Worm (Caenorhabditis elegans) whole organism, L1 larva: ENCODE data around the gene F02C12.3.
A peak's percentile ranks its signal among the peaks of the same experiment; 100 is the strongest.

Source experiments
- C04F5.9 ChIP-seq: sonication (generic microtip); optimal IDR thresholded peaks from 2 replicates; lab custom pipeline; 2016; ENCODE audit warnings: missing genetic modification characterization, missing compliant biosample characterization
- F16B12.6 ChIP-seq: fragments of 150-350 bp; optimal IDR thresholded peaks from 2 replicates; lab custom pipeline; 2014; ENCODE audit warnings: missing biosample characterization, missing genetic modification characterization
- aha-1 ChIP-seq: fragments of 150-350 bp; optimal IDR thresholded peaks from 2 replicates; lab custom pipeline; 2014; ENCODE audit warnings: missing biosample characterization, missing genetic modification characterization
- aly-2 ChIP-seq: fragments of 150-350 bp; optimal IDR thresholded peaks from 2 replicates; lab custom pipeline; 2014; ENCODE audit warnings: missing biosample characterization, missing genetic modification characterization
- ama-1 ChIP-seq: fragments of 150-350 bp; optimal IDR thresholded peaks from 2 replicates; lab custom pipeline; 2014
- blmp-1 ChIP-seq: fragments of 150-350 bp; optimal IDR thresholded peaks from 2 replicates; lab custom pipeline; 2014; ENCODE audit warnings: missing biosample characterization, missing genetic modification characterization
- ceh-82 ChIP-seq, 3 experiments: fragments of 150-350 bp in 1 of 3; sonication (generic microtip) in 2 of 3; optimal IDR thresholded peaks; 2 replicates each; lab custom pipeline; 2014 to 2017; ENCODE audit warnings: missing biosample characterization in 3 of 3, missing genetic modification characterization in 3 of 3
- ces-1 ChIP-seq: fragments of 150-350 bp; optimal IDR thresholded peaks from 2 replicates; lab custom pipeline; 2014; ENCODE audit warnings: missing biosample characterization, missing genetic modification reagents, missing genetic modification characterization
- dsc-1 ChIP-seq: sonication (generic microtip); optimal IDR thresholded peaks from 2 replicates; lab custom pipeline; 2016; ENCODE audit warnings: mild to moderate bottlenecking, missing genetic modification characterization, missing compliant biosample characterization
- efl-1 ChIP-seq, 4 experiments: fragments of 150-350 bp; optimal IDR thresholded peaks in 3 of 4; peaks in 1 of 4; 1 replicate in 1 of 4; 2 replicates in 3 of 4; lab custom pipeline; 2014; ENCODE audit warnings: missing biosample characterization in 2 of 4, missing genetic modification characterization in 2 of 4, missing genetic modification reagents in 2 of 4
- egl-27 ChIP-seq, 2 experiments: fragments of 150-350 bp in 1 of 2; sonication (generic microtip); optimal IDR thresholded peaks; 3 replicates each; lab custom pipeline; 2017 to 2018; ENCODE audit warnings: missing biosample characterization in 2 of 2, missing genetic modification characterization in 2 of 2, missing genetic modification reagents in 2 of 2
- elt-2 ChIP-seq: sonication (generic microtip); optimal IDR thresholded peaks from 2 replicates; lab custom pipeline; 2016; ENCODE audit warnings: missing genetic modification characterization, mild to moderate bottlenecking, inconsistent platforms, missing compliant biosample characterization, missing genetic modification reagents
- elt-3 ChIP-seq, 6 experiments: fragments of 150-350 bp in 1 of 6; sonication (generic microtip); optimal IDR thresholded peaks; 2 replicates each; lab custom pipeline; 2017 to 2018; ENCODE audit warnings: missing biosample characterization in 6 of 6, missing genetic modification characterization in 6 of 6, inconsistent platforms in 1 of 6
- ets-5 ChIP-seq: fragments of 200-800 bp; sonication (Bioruptor generic); IDR thresholded peaks from 2 replicates; pipeline ENCODE4 v1.3.6; 2022; ENCODE audit warnings: missing genetic modification characterization, missing compliant biosample characterization
- fkh-10 ChIP-seq: sonication (generic microtip); optimal IDR thresholded peaks from 2 replicates; lab custom pipeline; 2017; ENCODE audit warnings: missing biosample characterization, missing genetic modification reagents, missing genetic modification characterization
- fkh-4 ChIP-seq: sonication (generic microtip); optimal IDR thresholded peaks from 2 replicates; lab custom pipeline; 2016; ENCODE audit warnings: missing compliant biosample characterization, missing genetic modification characterization, borderline replicate concordance
- fkh-8 ChIP-seq: sonication (generic microtip); optimal IDR thresholded peaks from 2 replicates; lab custom pipeline; 2016; ENCODE audit warnings: mild to moderate bottlenecking, missing genetic modification characterization, missing compliant biosample characterization
- fos-1 ChIP-seq: fragments of 150-350 bp; optimal IDR thresholded peaks from 2 replicates; lab custom pipeline; 2014; ENCODE audit warnings: missing biosample characterization, missing genetic modification characterization
- hlh-17 ChIP-seq: fragments of 200-800 bp; sonication (Bioruptor generic); optimal IDR thresholded peaks from 2 replicates; lab custom pipeline; 2018; ENCODE audit warnings: missing genetic modification characterization, mild to moderate bottlenecking, missing compliant biosample characterization, moderate library complexity, borderline replicate concordance
- hpl-2 ChIP-seq: fragments of 150-350 bp; optimal IDR thresholded peaks from 2 replicates; lab custom pipeline; 2014; ENCODE audit warnings: missing biosample characterization, missing genetic modification reagents, missing genetic modification characterization
- isw-1 ChIP-seq: fragments of 200-800 bp; sonication (Bioruptor generic); IDR thresholded peaks from 2 replicates; pipeline ENCODE4 v1.3.6; 2022; ENCODE audit warnings: missing genetic modification characterization, missing compliant biosample characterization
- lin-14 ChIP-seq: fragments of 200-800 bp; sonication (Bioruptor generic); optimal IDR thresholded peaks from 2 replicates; lab custom pipeline; 2018; ENCODE audit warnings: mild to moderate bottlenecking, missing genetic modification characterization, moderate library complexity, missing compliant biosample characterization
- lin-15B ChIP-seq: fragments of 150-350 bp; sonication (generic microtip); optimal IDR thresholded peaks from 3 replicates; lab custom pipeline; 2014; ENCODE audit warnings: missing biosample characterization, missing genetic modification characterization
- lin-39 ChIP-seq: fragments of 150-350 bp; optimal IDR thresholded peaks from 2 replicates; lab custom pipeline; 2014; ENCODE audit warnings: missing biosample characterization, missing genetic modification reagents, missing genetic modification characterization
- mab-9 ChIP-seq: fragments of 200-800 bp; sonication (Bioruptor generic); IDR thresholded peaks from 2 replicates; pipeline ENCODE4 v1.3.6; 2022; ENCODE audit warnings: missing genetic modification reagents, missing genetic modification characterization, missing compliant biosample characterization
- nhr-11 ChIP-seq: fragments of 150-350 bp; optimal IDR thresholded peaks from 2 replicates; lab custom pipeline; 2014; ENCODE audit warnings: missing biosample characterization, missing genetic modification characterization
- nhr-12 ChIP-seq: sonication (generic microtip); optimal IDR thresholded peaks from 2 replicates; lab custom pipeline; 2017; ENCODE audit warnings: missing biosample characterization, missing genetic modification characterization
- nhr-20 ChIP-seq: sonication (generic microtip); optimal IDR thresholded peaks from 2 replicates; lab custom pipeline; 2016; ENCODE audit warnings: mild to moderate bottlenecking, missing genetic modification characterization, missing compliant biosample characterization
- nhr-47 ChIP-seq: sonication (generic microtip); optimal IDR thresholded peaks from 2 replicates; lab custom pipeline; 2016; ENCODE audit warnings: mild to moderate bottlenecking, missing genetic modification characterization, moderate library complexity, missing compliant biosample characterization
- nhr-76 ChIP-seq: sonication (generic microtip); optimal IDR thresholded peaks from 2 replicates; lab custom pipeline; 2017; ENCODE audit warnings: missing biosample characterization, missing genetic modification characterization
- nhr-85 ChIP-seq: sonication (generic microtip); peaks from one replicate; lab custom pipeline; 2016; ENCODE audit warnings: missing genetic modification characterization, inconsistent platforms, missing compliant biosample characterization
- pqm-1 ChIP-seq: sonication (generic microtip); optimal IDR thresholded peaks from 3 replicates; lab custom pipeline; 2017; ENCODE audit warnings: missing biosample characterization, missing genetic modification characterization
- rnt-1 ChIP-seq: sonication (generic microtip); optimal IDR thresholded peaks from 2 replicates; lab custom pipeline; 2016; ENCODE audit warnings: mild to moderate bottlenecking, missing genetic modification characterization, moderate library complexity, missing compliant biosample characterization
- skn-1 ChIP-seq: fragments of 150-350 bp; optimal IDR thresholded peaks from 2 replicates; lab custom pipeline; 2014; ENCODE audit warnings: missing biosample characterization, missing genetic modification characterization
- sox-4 ChIP-seq: sonication (generic microtip); optimal IDR thresholded peaks from 2 replicates; lab custom pipeline; 2016; ENCODE audit warnings: missing genetic modification characterization, missing compliant biosample characterization
- sup-37 ChIP-seq: fragments of 200-800 bp; sonication (Bioruptor generic); optimal IDR thresholded peaks from 2 replicates; lab custom pipeline; 2018; ENCODE audit warnings: mild to moderate bottlenecking, missing genetic modification characterization, missing compliant biosample characterization
- swsn-7 ChIP-seq: sonication (generic microtip); optimal IDR thresholded peaks from 2 replicates; lab custom pipeline; 2016; ENCODE audit warnings: missing genetic modification characterization, missing compliant biosample characterization
- tbx-2 ChIP-seq: sonication (generic microtip); optimal IDR thresholded peaks from 2 replicates; lab custom pipeline; 2016; ENCODE audit warnings: missing genetic modification characterization, missing compliant biosample characterization
- tlp-1 ChIP-seq: fragments of 150-350 bp; optimal IDR thresholded peaks from 2 replicates; lab custom pipeline; 2014; ENCODE audit warnings: missing biosample characterization, missing genetic modification characterization
- unc-86 ChIP-seq: sonication (generic microtip); optimal IDR thresholded peaks from 2 replicates; lab custom pipeline; 2016; ENCODE audit warnings: missing genetic modification characterization, missing compliant biosample characterization
- unc-98 ChIP-seq: fragments of 200-800 bp; sonication (Bioruptor generic); IDR thresholded peaks from 2 replicates; pipeline ENCODE4 v1.3.6; 2022; ENCODE audit warnings: missing genetic modification characterization, missing compliant biosample characterization
- xbp-1 ChIP-seq: sonication (generic microtip); optimal IDR thresholded peaks from 2 replicates; lab custom pipeline; 2016; ENCODE audit warnings: missing genetic modification characterization, missing compliant biosample characterization
- zag-1 ChIP-seq: fragments of 150-350 bp; optimal IDR thresholded peaks from 2 replicates; lab custom pipeline; 2014; ENCODE audit warnings: missing biosample characterization, missing genetic modification characterization
- ztf-4 ChIP-seq: fragments of 150-350 bp; optimal IDR thresholded peaks from 2 replicates; lab custom pipeline; 2014; ENCODE audit warnings: missing biosample characterization, missing genetic modification characterization

F02C12.3 gene

DNA sequence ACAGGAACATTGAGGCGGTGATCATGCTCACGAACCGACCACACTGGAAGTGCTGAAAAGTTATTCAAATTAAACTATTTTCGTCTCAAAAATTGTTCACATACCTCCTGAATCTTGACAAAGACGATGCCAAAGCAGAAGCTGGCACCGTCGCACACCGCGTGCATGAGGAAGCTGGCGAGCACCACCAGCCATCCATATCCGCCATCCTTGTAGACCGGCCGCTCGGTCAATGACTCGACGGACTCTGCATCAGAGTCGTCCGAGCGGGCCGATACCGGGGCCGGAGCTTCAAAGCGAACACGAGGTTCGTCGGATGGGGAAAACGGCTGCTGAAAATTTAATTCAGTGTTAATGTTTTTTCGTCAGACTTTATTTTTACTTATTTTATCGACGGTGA lies 20.6 kb upstream of the F02C12.3 start:
- TF ChIP-seq skn-1 (tag; lab: Kevin White, UChicago) (no peak), efl-1 (optimal IDR thresholded peaks at IDR 0.05; lab: Kevin White, UChicago) (no peak), efl-1 (GFP tag; optimal IDR thresholded peaks at IDR 0.05 in 1 of 2; lab: Kevin White, UChicago) (peak in 1 of 2 experiments; percentile 62)

DNA sequence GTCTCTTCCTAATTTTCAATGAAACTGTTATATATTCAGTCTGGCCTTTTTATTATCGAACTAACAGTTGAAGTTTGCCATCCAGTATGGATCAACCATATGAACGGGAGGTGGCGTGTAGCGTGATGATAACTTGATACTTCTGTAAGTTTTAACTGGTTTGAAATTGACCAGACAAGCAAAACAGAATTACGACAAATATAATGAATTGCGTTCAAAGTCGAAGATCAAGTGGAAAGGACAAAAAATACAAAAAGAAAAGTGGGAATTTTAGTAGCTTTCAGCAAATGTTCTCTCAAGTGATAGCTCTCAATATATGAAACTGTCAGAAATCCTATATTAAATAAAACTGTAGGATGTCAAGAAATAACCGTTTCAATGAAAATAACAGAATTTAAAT lies 19.9 kb upstream of the F02C12.3 start, which contains the start of the genes C49F8.14 and gem-1:
Gene C49F8.14, minus strand, starts transcription at position 99 of the 400 bp plus-strand sequence.
Gene gem-1, minus strand, starts transcription at position 142 of the 400 bp plus-strand sequence.
- no peak for TF ChIP-seq zag-1 (tag; lab: Kevin White, UChicago)
- no peak for TF ChIP-seq hlh-17 (GFP tag; lab: Kevin White, UChicago)
- no peak for TF ChIP-seq aly-2 (tag; lab: Kevin White, UChicago)
- no peak for TF ChIP-seq blmp-1
- no peak for TF ChIP-seq unc-86 (tag; lab: Kevin White, UChicago)
- no peak for TF ChIP-seq ztf-4 (tag; lab: Kevin White, UChicago)
- no peak for TF ChIP-seq swsn-7
- no peak for TF ChIP-seq aha-1 (tag; lab: Kevin White, UChicago)
- TF ChIP-seq sup-37 (GFP tag; lab: Kevin White, UChicago), result no peak
- no peak for TF ChIP-seq isw-1 (GFP tag; lab: Robert Waterston, UW)

DNA sequence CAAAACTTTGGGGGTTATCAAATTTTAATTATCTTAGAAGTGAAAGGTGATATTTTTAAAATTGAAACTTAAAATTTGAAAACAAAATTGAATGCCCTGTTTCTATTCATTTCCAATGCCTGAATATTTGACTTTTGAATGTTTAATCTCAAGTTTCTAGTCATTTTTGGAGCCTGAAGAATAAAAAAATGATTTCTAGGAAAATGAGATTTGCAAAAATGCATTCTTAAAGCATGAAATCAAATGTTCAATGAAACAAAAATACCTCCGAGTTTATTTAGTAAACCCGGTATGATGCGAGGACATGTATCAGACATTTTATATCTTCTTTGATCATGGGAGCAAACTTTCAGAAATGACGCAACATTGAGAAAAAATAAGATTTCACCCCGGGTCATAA lies 17.7 kb upstream of the F02C12.3 start:
- TF ChIP-seq swsn-7, result no peak
- TF ChIP-seq nhr-11 (tag; lab: Kevin White, UChicago), result peak; percentile 72

- TF ChIP-seq lin-14 (GFP tag; lab: Kevin White, UChicago) (peak; percentile 20), ceh-82 (tag; optimal IDR thresholded peaks at IDR 0.05; lab: Kevin White, UChicago) (peak in 1 of 3 experiments; percentile 18), fkh-8 (tag; lab: Kevin White, UChicago) (peak; percentile 33), hpl-2 (GFP tag; lab: Kevin White, UChicago) (no peak)
Measured at ce11 chrX:13380988-13381742, 15.6 kb upstream of the F02C12.3 start.

DNA sequence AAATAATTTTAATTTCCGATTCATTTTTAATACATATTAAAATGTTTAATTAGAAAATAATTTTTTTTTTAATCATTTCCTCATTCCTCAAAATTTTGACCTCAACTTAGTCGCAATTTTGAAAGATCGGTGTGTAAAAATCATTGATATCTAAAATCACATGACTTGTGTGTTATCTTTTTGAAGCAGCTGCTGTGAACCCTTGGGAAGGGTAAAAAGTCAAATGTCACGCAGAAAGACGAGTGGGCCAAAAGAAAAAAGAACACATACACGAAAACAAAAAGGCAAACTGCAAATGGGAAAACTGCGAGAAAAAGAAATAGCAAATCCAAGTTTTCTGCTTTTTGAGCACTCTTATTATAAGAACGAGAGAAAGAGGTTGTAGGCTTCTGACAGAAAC lies 13.5 kb upstream of the F02C12.3 start:
- TF ChIP-seq F16B12.6 (tag; lab: Kevin White, UChicago) (no peak), tbx-2 (no peak), nhr-20 (tag; lab: Kevin White, UChicago) (peak; percentile 9), elt-3 (tag; optimal IDR thresholded peaks at IDR 0.05; lab: Kevin White, UChicago) (no peak), pqm-1 (tag; lab: Kevin White, UChicago) (no peak), lin-14 (GFP tag; lab: Kevin White, UChicago) (peak; percentile 64), unc-98 (GFP tag; lab: Robert Waterston, UW) (no peak), ceh-82 (tag; optimal IDR thresholded peaks at IDR 0.05; lab: Kevin White, UChicago) (no peak), fos-1 (no peak), isw-1 (GFP tag; lab: Robert Waterston, UW) (no peak), hlh-17 (GFP tag; lab: Kevin White, UChicago) (no peak), nhr-76 (tag; lab: Kevin White, UChicago) (no peak), xbp-1 (no peak), ets-5 (GFP tag; lab: Robert Waterston, UW) (no peak), C04F5.9 (tag; lab: Kevin White, UChicago) (no peak), ces-1 (GFP tag; lab: Kevin White, UChicago) (no peak), sup-37 (GFP tag; lab: Kevin White, UChicago) (no peak), lin-39 (tag; lab: Kevin White, UChicago) (no peak), tlp-1 (tag; lab: Kevin White, UChicago) (no peak), nhr-85 (tag; lab: Kevin White, UChicago) (no peak), lin-15B (tag; lab: Kevin White, UChicago) (no peak), elt-2 (tag; lab: Kevin White, UChicago) (no peak), sox-4 (no peak), mab-9 (no peak), egl-27 (tag; optimal IDR thresholded peaks at IDR 0.05; lab: Kevin White, UChicago) (no peak), dsc-1 (tag; lab: Kevin White, UChicago) (no peak), rnt-1 (tag; lab: Kevin White, UChicago) (peak; percentile 61), nhr-12 (no peak), ama-1 (no peak), hpl-2 (GFP tag; lab: Kevin White, UChicago) (no peak), nhr-47 (tag; lab: Kevin White, UChicago) (no peak), fkh-10 (GFP tag; lab: Kevin White, UChicago) (no peak), fkh-4 (tag; lab: Kevin White, UChicago) (no peak)
